Worm (Caenorhabditis elegans): ENCODE results near the gene hmg-12.

DNA sequence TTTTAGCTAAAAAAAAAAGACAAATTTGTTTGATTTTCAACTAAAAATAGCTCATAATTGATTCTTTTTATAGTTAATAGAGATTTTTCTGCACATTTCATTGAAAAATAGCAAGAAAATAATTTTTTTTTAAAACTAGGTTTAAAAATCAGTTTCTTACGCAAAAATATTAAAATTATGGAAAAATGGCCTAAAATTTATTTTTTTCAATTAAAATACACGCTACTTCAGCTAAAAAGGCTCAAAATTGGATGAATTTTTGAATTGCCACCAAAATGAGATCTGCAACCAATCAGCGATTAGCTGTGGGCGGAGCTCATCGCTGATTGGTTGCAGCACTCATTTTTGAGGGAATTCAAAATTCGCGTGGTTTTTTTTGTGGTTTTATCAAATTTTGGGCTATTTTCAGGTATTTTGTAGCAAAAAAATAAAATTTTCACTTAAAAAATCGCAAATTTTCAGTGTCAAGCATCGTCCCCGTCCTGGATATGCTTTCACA lies 46.9 kb downstream of the hmg-12 start:
- TF ChIP-seq F23B12.7 (tag; optimal IDR thresholded peaks at IDR 0.05; ENCODE audit: insufficient read depth), result no peak
- TF ChIP-seq unc-62 (GFP tag; optimal IDR thresholded peaks at IDR 0.05), result no peak
- TF ChIP-seq lsl-1 (GFP tag; optimal IDR thresholded peaks at IDR 0.05), result no peak
- no peak for TF ChIP-seq C06A6.2 (GFP tag; conservative IDR thresholded peaks at IDR 0.05)
- no peak for TF ChIP-seq F37B4.10 (GFP tag; IDR thresholded peaks at IDR 0.05)
- no peak for TF ChIP-seq unc-130 (GFP tag; optimal IDR thresholded peaks at IDR 0.05)
- no peak for TF ChIP-seq sea-2 (GFP tag; IDR thresholded peaks at IDR 0.05)
- TF ChIP-seq nhr-27 (tag; optimal IDR thresholded peaks at IDR 0.05), result no peak
- TF ChIP-seq let-607 (tag; optimal IDR thresholded peaks at IDR 0.05), result no peak

Measured in whole organism, young adult.